Worm (Caenorhabditis elegans): ENCODE data around the gene F38B7.3.

The F38B7.3 gene

ce11 chrV:11521448-11521847, 27.5 kb upstream of the F38B7.3 start, which contains the start of gene pafo-1 (continued):
- TF ChIP-seq zip-4 (GFP tag; optimal IDR thresholded peaks at IDR 0.05) (peak; percentile 80), ama-1 (optimal IDR thresholded peaks at IDR 0.05) (peak; percentile 13), nhr-90 (tag; optimal IDR thresholded peaks at IDR 0.05; ENCODE audit: poor library complexity) (peak; percentile 93), unc-62 (GFP tag; optimal IDR thresholded peaks at IDR 0.05) (no peak), elt-2 (tag; optimal IDR thresholded peaks at IDR 0.05) (peak; percentile 75), F16B12.6 (tag; optimal IDR thresholded peaks at IDR 0.05) (peak; percentile 67), nhr-12 (tag; optimal IDR thresholded peaks at IDR 0.05) (no peak), fkh-8 (tag; optimal IDR thresholded peaks at IDR 0.05) (peak; percentile 79), nhr-47 (tag; optimal IDR thresholded peaks at IDR 0.05) (peak; percentile 95), C16A3.4 (tag; optimal IDR thresholded peaks at IDR 0.05) (peak; percentile 82), nhr-20 (tag; optimal IDR thresholded peaks at IDR 0.05) (peak; percentile 92), mab-9 (GFP tag; IDR thresholded peaks at IDR 0.05) (peak; percentile 67), fos-1 (tag; optimal IDR thresholded peaks at IDR 0.05) (peak; percentile 84), nhr-84 (tag; optimal IDR thresholded peaks at IDR 0.05) (no peak), aha-1 (tag; optimal IDR thresholded peaks at IDR 0.05) (peak; percentile 56), mdl-1 (tag; optimal IDR thresholded peaks at IDR 0.05) (peak in 1 of 2 experiments; percentile 78), pag-3 (tag; optimal IDR thresholded peaks at IDR 0.05; ENCODE audit: borderline replicate concordance, insufficient read depth) (peak; percentile 13), C34B4.2 (tag; optimal IDR thresholded peaks at IDR 0.05) (peak; percentile 5), lin-35 (GFP tag; optimal IDR thresholded peaks at IDR 0.05) (peak; percentile 99), snpc-4 (tag; optimal IDR thresholded peaks at IDR 0.05) (peak; percentile 83), grh-1 (GFP tag; IDR thresholded peaks at IDR 0.05) (peak; percentile 93), ceh-82 (tag; optimal IDR thresholded peaks at IDR 0.05) (peak; percentile 80 to 93 (median 92)), zag-1 (tag; optimal IDR thresholded peaks at IDR 0.05) (no peak), Y116A8C.19 (tag; optimal IDR thresholded peaks at IDR 0.05; ENCODE audit: borderline replicate concordance) (no peak), skn-1 (tag; optimal IDR thresholded peaks at IDR 0.05) (peak; percentile 92), egl-13 (tag; optimal IDR thresholded peaks at IDR 0.05) (peak; percentile 77), ztf-4 (tag; optimal IDR thresholded peaks at IDR 0.05) (peak; percentile 49), swsn-7 (tag; optimal IDR thresholded peaks at IDR 0.05) (peak; percentile 90), rnt-1 (tag; optimal IDR thresholded peaks at IDR 0.05) (peak; percentile 95), vab-15 (tag; optimal IDR thresholded peaks at IDR 0.05) (no peak), mef-2 (tag; optimal IDR thresholded peaks at IDR 0.05) (peak; percentile 65), unc-30 (tag; optimal IDR thresholded peaks at IDR 0.05) (no peak), C04F5.9 (tag; optimal IDR thresholded peaks at IDR 0.05) (peak; percentile 58), nhr-28 (tag; optimal IDR thresholded peaks at IDR 0.05) (no peak), sup-37 (GFP tag; optimal IDR thresholded peaks at IDR 0.05) (peak; percentile 79), nhr-77 (tag; optimal IDR thresholded peaks at IDR 0.05) (peak; percentile 60), lin-15B (tag; optimal IDR thresholded peaks at IDR 0.05) (peak; percentile 79), unc-86 (tag; optimal IDR thresholded peaks at IDR 0.05) (peak; percentile 89), dsc-1 (tag; optimal IDR thresholded peaks at IDR 0.05) (peak; percentile 94), elt-3 (tag; optimal IDR thresholded peaks at IDR 0.05) (peak in 2 of 6 experiments; percentile 79 to 80), mep-1 (tag; optimal IDR thresholded peaks at IDR 0.05) (peak; percentile 95), xbp-1 (tag; optimal IDR thresholded peaks at IDR 0.05) (peak; percentile 90), nhr-76 (tag; optimal IDR thresholded peaks at IDR 0.05) (peak; percentile 43), hlh-4 (tag; optimal IDR thresholded peaks at IDR 0.05) (no peak), fkh-10 (GFP tag; optimal IDR thresholded peaks at IDR 0.05) (peak; percentile 71), lir-3 (tag; optimal IDR thresholded peaks at IDR 0.05; ENCODE audit: poor library complexity) (peak; percentile 68), pax-3 (tag; optimal IDR thresholded peaks at IDR 0.05) (peak; percentile 62), efl-3 (GFP tag; optimal IDR thresholded peaks at IDR 0.05) (peak; percentile 47), ets-5 (GFP tag; IDR thresholded peaks at IDR 0.05) (no peak), jun-1 (tag; optimal IDR thresholded peaks at IDR 0.05) (peak; percentile 88), nhr-85 (tag) (peak; percentile 97), lsy-2 (tag; optimal IDR thresholded peaks at IDR 0.05) (peak; percentile 91 to 92), sptf-1 (tag; optimal IDR thresholded peaks at IDR 0.05) (no peak)
